Worm (Caenorhabditis elegans) whole organism, L1 larva: ENCODE measurements around the gene gst-18.

Experiments
- C04F5.9 ChIP-seq: sonication (generic microtip); optimal IDR thresholded peaks from 2 replicates; lab custom pipeline; 2016; ENCODE audit warnings: missing genetic modification characterization, missing compliant biosample characterization
- C16A3.4 ChIP-seq: fragments of 150-350 bp; optimal IDR thresholded peaks from 2 replicates; lab custom pipeline; 2014; ENCODE audit warnings: missing biosample characterization, missing genetic modification characterization
- C34B4.2 ChIP-seq: sonication (generic microtip); optimal IDR thresholded peaks from 2 replicates; lab custom pipeline; 2017; ENCODE audit warnings: mild to moderate bottlenecking, missing genetic modification characterization, missing compliant biosample characterization
- Y116A8C.19 ChIP-seq: sonication (generic microtip); optimal IDR thresholded peaks from 2 replicates; lab custom pipeline; 2016; ENCODE audit warnings: missing compliant biosample characterization, missing genetic modification characterization, borderline replicate concordance
- aha-1 ChIP-seq: fragments of 150-350 bp; optimal IDR thresholded peaks from 2 replicates; lab custom pipeline; 2014; ENCODE audit warnings: missing biosample characterization, missing genetic modification characterization
- alr-1 ChIP-seq: fragments of 200-800 bp; sonication (Bioruptor generic); optimal IDR thresholded peaks from 2 replicates; lab custom pipeline; 2018; ENCODE audit warnings: borderline replicate concordance, mild to moderate bottlenecking, missing genetic modification characterization, missing compliant biosample characterization
- aly-2 ChIP-seq: fragments of 150-350 bp; optimal IDR thresholded peaks from 2 replicates; lab custom pipeline; 2014; ENCODE audit warnings: missing biosample characterization, missing genetic modification characterization
- ama-1 ChIP-seq: fragments of 150-350 bp; optimal IDR thresholded peaks from 2 replicates; lab custom pipeline; 2014
- ceh-63 ChIP-seq: fragments of 200-800 bp; sonication (Bioruptor generic); optimal IDR thresholded peaks from 2 replicates; lab custom pipeline; 2018; ENCODE audit warnings: mild to moderate bottlenecking, missing genetic modification characterization, missing compliant biosample characterization
- ceh-88 ChIP-seq: fragments of 200-800 bp; sonication (Bioruptor generic); IDR thresholded peaks from 2 replicates; pipeline ENCODE4 v1.3.6; 2022; ENCODE audit warnings: missing genetic modification characterization, missing compliant biosample characterization
- ceh-90 ChIP-seq: sonication (generic microtip); optimal IDR thresholded peaks from 2 replicates; lab custom pipeline; 2016; ENCODE audit warnings: missing genetic modification characterization, missing compliant biosample characterization
- ces-1 ChIP-seq: fragments of 150-350 bp; optimal IDR thresholded peaks from 2 replicates; lab custom pipeline; 2014; ENCODE audit warnings: missing biosample characterization, missing genetic modification reagents, missing genetic modification characterization
- dpl-1 ChIP-seq, 3 experiments: fragments of 150-350 bp in 2 of 3; sonication (generic microtip) in 1 of 3; optimal IDR thresholded peaks; 2 replicates each; lab custom pipeline; 2014 to 2017; ENCODE audit warnings: missing biosample characterization in 3 of 3, missing genetic modification characterization in 3 of 3, missing genetic modification reagents in 3 of 3
- egl-13 ChIP-seq: sonication (generic microtip); optimal IDR thresholded peaks from 2 replicates; lab custom pipeline; 2016; ENCODE audit warnings: missing genotype, missing genetic modification reagents, missing genetic modification characterization, missing compliant biosample characterization
- egl-27 ChIP-seq, 2 experiments: fragments of 150-350 bp in 1 of 2; sonication (generic microtip); optimal IDR thresholded peaks; 3 replicates each; lab custom pipeline; 2017 to 2018; ENCODE audit warnings: missing biosample characterization in 2 of 2, missing genetic modification characterization in 2 of 2, missing genetic modification reagents in 2 of 2
- elt-2 ChIP-seq: sonication (generic microtip); optimal IDR thresholded peaks from 2 replicates; lab custom pipeline; 2016; ENCODE audit warnings: missing genetic modification characterization, mild to moderate bottlenecking, inconsistent platforms, missing compliant biosample characterization, missing genetic modification reagents
- elt-3 ChIP-seq, 6 experiments: fragments of 150-350 bp in 1 of 6; sonication (generic microtip); optimal IDR thresholded peaks; 2 replicates each; lab custom pipeline; 2017 to 2018; ENCODE audit warnings: missing biosample characterization in 6 of 6, missing genetic modification characterization in 6 of 6, inconsistent platforms in 1 of 6
- ets-5 ChIP-seq: fragments of 200-800 bp; sonication (Bioruptor generic); IDR thresholded peaks from 2 replicates; pipeline ENCODE4 v1.3.6; 2022; ENCODE audit warnings: missing genetic modification characterization, missing compliant biosample characterization
- fkh-10 ChIP-seq: sonication (generic microtip); optimal IDR thresholded peaks from 2 replicates; lab custom pipeline; 2017; ENCODE audit warnings: missing biosample characterization, missing genetic modification reagents, missing genetic modification characterization
- fkh-4 ChIP-seq: sonication (generic microtip); optimal IDR thresholded peaks from 2 replicates; lab custom pipeline; 2016; ENCODE audit warnings: missing compliant biosample characterization, missing genetic modification characterization, borderline replicate concordance
- fkh-8 ChIP-seq: sonication (generic microtip); optimal IDR thresholded peaks from 2 replicates; lab custom pipeline; 2016; ENCODE audit warnings: mild to moderate bottlenecking, missing genetic modification characterization, missing compliant biosample characterization
- hlh-17 ChIP-seq: fragments of 200-800 bp; sonication (Bioruptor generic); optimal IDR thresholded peaks from 2 replicates; lab custom pipeline; 2018; ENCODE audit warnings: missing genetic modification characterization, mild to moderate bottlenecking, missing compliant biosample characterization, moderate library complexity, borderline replicate concordance
- hlh-4 ChIP-seq: sonication (generic microtip); optimal IDR thresholded peaks from 2 replicates; lab custom pipeline; 2016; ENCODE audit warnings: mild to moderate bottlenecking, missing genetic modification characterization, missing compliant biosample characterization
- isw-1 ChIP-seq: fragments of 200-800 bp; sonication (Bioruptor generic); IDR thresholded peaks from 2 replicates; pipeline ENCODE4 v1.3.6; 2022; ENCODE audit warnings: missing genetic modification characterization, missing compliant biosample characterization
- jun-1 ChIP-seq: fragments of 150-350 bp; optimal IDR thresholded peaks from 2 replicates; lab custom pipeline; 2014; ENCODE audit warnings: missing biosample characterization, missing genetic modification reagents, missing genetic modification characterization
- lin-13 ChIP-seq: fragments of 150-350 bp; optimal IDR thresholded peaks from 2 replicates; lab custom pipeline; 2014; ENCODE audit warnings: missing biosample characterization, missing genetic modification reagents, missing genetic modification characterization
- lin-35 ChIP-seq, 2 experiments: fragments of 150-350 bp; optimal IDR thresholded peaks; 2 replicates each; lab custom pipeline; 2014; ENCODE audit warnings: missing biosample characterization in 2 of 2, missing genetic modification characterization in 2 of 2, missing genetic modification reagents in 2 of 2
- lin-39 ChIP-seq: fragments of 150-350 bp; optimal IDR thresholded peaks from 2 replicates; lab custom pipeline; 2014; ENCODE audit warnings: missing biosample characterization, missing genetic modification reagents, missing genetic modification characterization
- lir-3 ChIP-seq: sonication (generic microtip); optimal IDR thresholded peaks from 2 replicates; lab custom pipeline; 2016; ENCODE audit warnings: mild to moderate bottlenecking, missing genetic modification characterization, moderate library complexity, missing compliant biosample characterization; ENCODE audit not compliant: poor library complexity
- lsy-2 ChIP-seq, 2 experiments: fragments of 150-350 bp; optimal IDR thresholded peaks; 2 replicates each; lab custom pipeline; 2014; ENCODE audit warnings: missing biosample characterization in 2 of 2, missing genetic modification characterization in 2 of 2
- mdl-1 ChIP-seq, 2 experiments: fragments of 150-350 bp; optimal IDR thresholded peaks; 2 replicates each; lab custom pipeline; 2014 to 2017; ENCODE audit warnings: missing biosample characterization in 2 of 2, missing genetic modification characterization in 2 of 2, inconsistent platforms in 1 of 2
- mef-2 ChIP-seq: fragments of 150-350 bp; optimal IDR thresholded peaks from 2 replicates; lab custom pipeline; 2014; ENCODE audit warnings: missing biosample characterization, missing genetic modification characterization
- mep-1 ChIP-seq: fragments of 150-350 bp; optimal IDR thresholded peaks from 2 replicates; lab custom pipeline; 2014; ENCODE audit warnings: missing biosample characterization, missing genetic modification characterization
- nhr-11 ChIP-seq: fragments of 150-350 bp; optimal IDR thresholded peaks from 2 replicates; lab custom pipeline; 2014; ENCODE audit warnings: missing biosample characterization, missing genetic modification characterization
- nhr-12 ChIP-seq: sonication (generic microtip); optimal IDR thresholded peaks from 2 replicates; lab custom pipeline; 2017; ENCODE audit warnings: missing biosample characterization, missing genetic modification characterization
- nhr-20 ChIP-seq: sonication (generic microtip); optimal IDR thresholded peaks from 2 replicates; lab custom pipeline; 2016; ENCODE audit warnings: mild to moderate bottlenecking, missing genetic modification characterization, missing compliant biosample characterization
- nhr-71 ChIP-seq: sonication (generic microtip); optimal IDR thresholded peaks from 2 replicates; lab custom pipeline; 2016; ENCODE audit warnings: mild to moderate bottlenecking, missing genetic modification characterization, moderate library complexity, missing compliant biosample characterization
- nhr-77 ChIP-seq: fragments of 150-350 bp; optimal IDR thresholded peaks from 2 replicates; lab custom pipeline; 2014; ENCODE audit warnings: missing biosample characterization, missing genetic modification characterization
- nhr-84 ChIP-seq: sonication (generic microtip); optimal IDR thresholded peaks from 2 replicates; lab custom pipeline; 2017; ENCODE audit warnings: missing biosample characterization, missing genetic modification characterization
- nhr-90 ChIP-seq: sonication (generic microtip); optimal IDR thresholded peaks from 2 replicates; lab custom pipeline; 2016; ENCODE audit warnings: mild to moderate bottlenecking, missing genetic modification characterization, missing compliant biosample characterization; ENCODE audit not compliant: poor library complexity
- pag-3 ChIP-seq: sonication (generic microtip); optimal IDR thresholded peaks from 2 replicates; lab custom pipeline; 2017; ENCODE audit warnings: missing genetic modification characterization, mild to moderate bottlenecking, missing compliant biosample characterization, antibody characterized with exemption, borderline replicate concordance; ENCODE audit not compliant: insufficient read depth
- pax-3 ChIP-seq: fragments of 200-800 bp; sonication (Bioruptor generic); optimal IDR thresholded peaks from 2 replicates; lab custom pipeline; 2018; ENCODE audit warnings: mild to moderate bottlenecking, missing genetic modification characterization, moderate library complexity, missing compliant biosample characterization
- pqm-1 ChIP-seq: sonication (generic microtip); optimal IDR thresholded peaks from 3 replicates; lab custom pipeline; 2017; ENCODE audit warnings: missing biosample characterization, missing genetic modification characterization
- snu-23 ChIP-seq: sonication (generic microtip); optimal IDR thresholded peaks from 2 replicates; lab custom pipeline; 2016; ENCODE audit warnings: missing genetic modification characterization, missing compliant biosample characterization
- sptf-1 ChIP-seq: fragments of 150-350 bp; optimal IDR thresholded peaks from 2 replicates; lab custom pipeline; 2014; ENCODE audit warnings: missing biosample characterization, missing genetic modification characterization
- swsn-7 ChIP-seq: sonication (generic microtip); optimal IDR thresholded peaks from 2 replicates; lab custom pipeline; 2016; ENCODE audit warnings: missing genetic modification characterization, missing compliant biosample characterization
- tbx-2 ChIP-seq: sonication (generic microtip); optimal IDR thresholded peaks from 2 replicates; lab custom pipeline; 2016; ENCODE audit warnings: missing genetic modification characterization, missing compliant biosample characterization
- unc-30 ChIP-seq: sonication (generic microtip); optimal IDR thresholded peaks from 2 replicates; lab custom pipeline; 2017; ENCODE audit warnings: missing biosample characterization, missing genetic modification characterization
- unc-86 ChIP-seq: sonication (generic microtip); optimal IDR thresholded peaks from 2 replicates; lab custom pipeline; 2016; ENCODE audit warnings: missing genetic modification characterization, missing compliant biosample characterization
- vab-15 ChIP-seq: sonication (generic microtip); optimal IDR thresholded peaks from 2 replicates; lab custom pipeline; 2017; ENCODE audit warnings: missing genotype, mild to moderate bottlenecking, missing genetic modification characterization, missing compliant biosample characterization
- zag-1 ChIP-seq: fragments of 150-350 bp; optimal IDR thresholded peaks from 2 replicates; lab custom pipeline; 2014; ENCODE audit warnings: missing biosample characterization, missing genetic modification characterization

Gene gst-18

ce11 chrII:13677927-13678326 lies 47.2 kb upstream of the gst-18 start:
- TF ChIP-seq hlh-4 (tag; lab: Kevin White, UChicago) = no peak

ce11 chrII:13675212-13675611 lies 44.5 kb upstream of the gst-18 start:
- TF ChIP-seq C34B4.2 (tag; lab: Kevin White, UChicago) (no peak), lin-13 (GFP tag; lab: Kevin White, UChicago) (no peak), jun-1 (tag; lab: Kevin White, UChicago) (no peak), elt-3 (tag; optimal IDR thresholded peaks at IDR 0.05; lab: Kevin White, UChicago) (peak in 1 of 6 experiments; percentile 40), egl-13 (tag; lab: Kevin White, UChicago) (no peak), lsy-2 (tag; optimal IDR thresholded peaks at IDR 0.05; lab: Kevin White, UChicago) (no peak), dpl-1 (GFP tag; optimal IDR thresholded peaks at IDR 0.05; lab: Kevin White, UChicago) (no peak), snu-23 (GFP tag; lab: Kevin White, UChicago) (no peak), unc-30 (tag; lab: Kevin White, UChicago) (no peak), nhr-77 (tag; lab: Kevin White, UChicago) (no peak), ets-5 (GFP tag; lab: Robert Waterston, UW) (no peak), tbx-2 (no peak), nhr-71 (tag; lab: Kevin White, UChicago) (peak; percentile 54), fkh-4 (tag; lab: Kevin White, UChicago) (no peak), C04F5.9 (tag; lab: Kevin White, UChicago) (no peak), mef-2 (tag; lab: Kevin White, UChicago) (no peak), egl-27 (tag; optimal IDR thresholded peaks at IDR 0.05; lab: Kevin White, UChicago) (no peak), nhr-12 (tag; lab: Kevin White, UChicago) (no peak), zag-1 (tag; lab: Kevin White, UChicago) (no peak), nhr-11 (no peak), Y116A8C.19 (tag; lab: Kevin White, UChicago) (no peak), swsn-7 (tag; lab: Kevin White, UChicago) (no peak), ama-1 (no peak), mdl-1 (tag; optimal IDR thresholded peaks at IDR 0.05; lab: Kevin White, UChicago) (peak in 1 of 2 experiments; percentile 12), nhr-20 (peak; percentile 6), vab-15 (tag; lab: Kevin White, UChicago) (no peak), sptf-1 (tag; lab: Kevin White, UChicago) (no peak), ces-1 (no peak), aly-2 (tag; lab: Kevin White, UChicago) (no peak), fkh-10 (GFP tag; lab: Kevin White, UChicago) (no peak), lin-39 (tag; lab: Kevin White, UChicago) (no peak), aha-1 (no peak), ceh-88 (no peak), nhr-90 (peak; percentile 10), alr-1 (tag; lab: Kevin White, UChicago) (no peak), mep-1 (no peak), elt-2 (no peak), ceh-90 (tag; lab: Kevin White, UChicago) (no peak), lin-35 (GFP tag; optimal IDR thresholded peaks at IDR 0.05; lab: Kevin White, UChicago) (peak in 1 of 2 experiments; percentile 33), hlh-4 (tag; lab: Kevin White, UChicago) (no peak), nhr-84 (tag; lab: Kevin White, UChicago) (no peak), ceh-63 (GFP tag; lab: Kevin White, UChicago) (no peak), hlh-17 (no peak), unc-86 (tag; lab: Kevin White, UChicago) (no peak), pax-3 (tag; lab: Kevin White, UChicago) (no peak), lir-3 (no peak), fkh-8 (tag; lab: Kevin White, UChicago) (no peak), pqm-1 (tag; lab: Kevin White, UChicago) (no peak), C16A3.4 (tag; lab: Kevin White, UChicago) (no peak), pag-3 (tag; lab: Kevin White, UChicago) (no peak), isw-1 (GFP tag; lab: Robert Waterston, UW) (no peak)
